4 fruit fly cellular contexts compared by ENCODE assay signal in the genomic region with DNA sequence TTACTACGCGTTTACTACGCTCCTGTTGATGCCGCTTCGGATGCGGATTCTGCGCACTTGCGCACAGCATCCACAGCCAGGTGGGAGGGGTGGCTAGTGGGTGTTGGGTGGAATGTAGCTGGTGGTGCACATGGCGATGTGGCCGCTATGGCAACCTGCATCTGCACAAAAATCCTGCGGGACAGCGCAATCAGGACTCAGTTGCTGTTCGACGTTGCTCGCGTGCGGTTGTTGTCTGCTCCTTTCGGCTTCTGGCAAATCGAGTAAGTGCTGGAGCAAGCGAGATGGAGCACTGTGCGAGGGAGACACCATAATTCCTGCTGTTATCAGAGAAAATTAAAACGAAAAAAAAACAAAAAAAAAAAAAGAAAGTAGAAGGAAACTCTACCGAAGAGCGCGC.
TF ChIP-seq lines count a peak whose summit lies in the region.

No protein-coding gene starts in this region.

- TF ChIP-seq CTCF in whole organism, embryonic (GFP tag; optimal IDR thresholded peaks at IDR 0.05; lab: Kevin White, UChicago), result no peak

TF ChIP-seq in whole organism, adult, 20 proteins besides CTCF, POLR2A, EP300 and RAD21:
- TF ChIP-seq Clk (GFP tag; optimal IDR thresholded peaks at IDR 0.05; lab: Kevin White, UChicago) (no peak), pad (GFP tag; optimal IDR thresholded peaks at IDR 0.05; lab: Kevin White, UChicago) (no peak), Mnt (GFP tag; optimal IDR thresholded peaks at IDR 0.05; lab: Kevin White, UChicago) (peak; percentile 29), CG7101 (tag; optimal IDR thresholded peaks at IDR 0.05; lab: Kevin White, UChicago) (no peak), cic (GFP tag; optimal IDR thresholded peaks at IDR 0.05; lab: Kevin White, UChicago) (peak; percentile 55), CG7045 (GFP tag; optimal IDR thresholded peaks at IDR 0.05; lab: Kevin White, UChicago) (peak; percentile 29), toe (GFP tag; optimal IDR thresholded peaks at IDR 0.05; lab: Kevin White, UChicago) (peak; percentile 23)

TF ChIP-seq in whole organism, embryonic, 481 proteins besides CTCF, POLR2A, EP300 and RAD21 (continues in another document):
- 0 out of 3 replicates have a peak, but pooled peaks have one; percentile 52 for TF ChIP-seq CG11456 (GFP tag; IDR thresholded peaks at IDR 0.05; lab: Robert Waterston, UW)
- TF ChIP-seq CHES-1-like (GFP tag; optimal IDR thresholded peaks at IDR 0.05; lab: Kevin White, UChicago), result no peak
- TF ChIP-seq Myb (GFP tag; optimal IDR thresholded peaks at IDR 0.05; lab: Kevin White, UChicago), result no peak
- no peak for TF ChIP-seq Nf-YC (tag; optimal IDR thresholded peaks at IDR 0.05; lab: Kevin White, UChicago)
- TF ChIP-seq scrt (GFP tag; optimal IDR thresholded peaks at IDR 0.05; lab: Kevin White, UChicago), result peak; percentile 6
- no peak for TF ChIP-seq crc (GFP tag; optimal IDR thresholded peaks at IDR 0.05; lab: Kevin White, UChicago)
- TF ChIP-seq amos (GFP tag; IDR thresholded peaks at IDR 0.05; lab: Robert Waterston, UW; ENCODE audit: partially characterized antibody), result no peak; the same call in 1 of the 2 replicates
- TF ChIP-seq CG17359 (tag; optimal IDR thresholded peaks at IDR 0.05; lab: Kevin White, UChicago), result no peak
- TF ChIP-seq CG1832 (GFP tag; optimal IDR thresholded peaks at IDR 0.05; lab: Kevin White, UChicago), result no peak
- TF ChIP-seq ewg (GFP tag; optimal IDR thresholded peaks at IDR 0.05; lab: Kevin White, UChicago), result peak; percentile 82
- no peak for TF ChIP-seq CG1603 (tag; optimal IDR thresholded peaks at IDR 0.05; lab: Kevin White, UChicago)
- peak; percentile 17; the same call in 1 of the 2 replicates for TF ChIP-seq Adf1 (GFP tag; IDR thresholded peaks at IDR 0.05; lab: Robert Waterston, UW)
- peak; percentile 1 for TF ChIP-seq lab (GFP tag; optimal IDR thresholded peaks at IDR 0.05; lab: Kevin White, UChicago)
- 0 out of 3 replicates have a peak, but pooled peaks have one; percentile 18 for TF ChIP-seq HLH4C (GFP tag; IDR thresholded peaks at IDR 0.05; lab: Robert Waterston, UW; ENCODE audit: partially characterized antibody)
- 0 out of 2 replicates have a peak, but pooled peaks have one; percentile 9 for TF ChIP-seq slbo (GFP tag; IDR thresholded peaks at IDR 0.05; lab: Robert Waterston, UW)
- TF ChIP-seq bab2 (GFP tag; optimal IDR thresholded peaks at IDR 0.05; lab: Kevin White, UChicago), result no peak
- TF ChIP-seq CG8281 (tag; optimal IDR thresholded peaks at IDR 0.05; lab: Kevin White, UChicago), result no peak
- TF ChIP-seq ci (GFP tag; IDR thresholded peaks at IDR 0.05; lab: Robert Waterston, UW), result no peak
- TF ChIP-seq kah (GFP tag; optimal IDR thresholded peaks at IDR 0.05; lab: Kevin White, UChicago), result no peak
- 0 out of 2 replicates have a peak, but pooled peaks have one; percentile 31 for TF ChIP-seq Dref (GFP tag; IDR thresholded peaks at IDR 0.05; lab: Robert Waterston, UW)
- no peak for TF ChIP-seq CG16779 (GFP tag; IDR thresholded peaks at IDR 0.05; lab: Robert Waterston, UW)
- TF ChIP-seq Deaf1 (tag; optimal IDR thresholded peaks at IDR 0.05; lab: Kevin White, UChicago), result peak; percentile 24
- TF ChIP-seq jumu (GFP tag; optimal IDR thresholded peaks at IDR 0.05; lab: Kevin White, UChicago), result no peak
- TF ChIP-seq cwo (GFP tag; optimal IDR thresholded peaks at IDR 0.05; lab: Kevin White, UChicago), result no peak
- peak; percentile 45; the same call in 1 of the 2 replicates for TF ChIP-seq Rfx (GFP tag; IDR thresholded peaks at IDR 0.05; lab: Robert Waterston, UW)

TF ChIP-seq in whole organism, prepupa, 60 proteins besides CTCF, POLR2A, EP300 and RAD21:
- peak; percentile 35; the same call in 1 of the 3 replicates for TF ChIP-seq CG6163 (GFP tag; IDR thresholded peaks at IDR 0.05; lab: Robert Waterston, UW)
- TF ChIP-seq CG6854 (GFP tag; optimal IDR thresholded peaks at IDR 0.05; lab: Kevin White, UChicago), result no peak
- no peak for TF ChIP-seq CG3032 (tag; optimal IDR thresholded peaks at IDR 0.05; lab: Kevin White, UChicago)
- peak; percentile 41 for TF ChIP-seq CG7368 (GFP tag; optimal IDR thresholded peaks at IDR 0.05; lab: Kevin White, UChicago)
- no peak for TF ChIP-seq OdsH (GFP tag; optimal IDR thresholded peaks at IDR 0.05; lab: Kevin White, UChicago)
- TF ChIP-seq Eip78C (GFP tag; lab: Kevin White, UChicago), result peak; percentile 39
- peak in 1 of 2 experiments; percentile 21 for TF ChIP-seq ss (GFP tag; optimal IDR thresholded peaks at IDR 0.05; lab: Kevin White, UChicago)
- peak; percentile 63; the same call in 1 of the 3 replicates for TF ChIP-seq eg (GFP tag; IDR thresholded peaks at IDR 0.05; lab: Robert Waterston, UW)
- TF ChIP-seq CG6808 (GFP tag; optimal IDR thresholded peaks at IDR 0.05; lab: Kevin White, UChicago), result peak; percentile 23

TF ChIP-seq in whole organism, pupa, 21 proteins besides CTCF, POLR2A, EP300 and RAD21:
- 0 out of 2 replicates have a peak, but pooled peaks have one; percentile 18 for TF ChIP-seq Ets98B (GFP tag; IDR thresholded peaks at IDR 0.05; lab: Robert Waterston, UW)
- 0 out of 2 replicates have a peak, but pooled peaks have one; percentile 39 for TF ChIP-seq CG32121 (GFP tag; IDR thresholded peaks at IDR 0.05; lab: Robert Waterston, UW)
- TF ChIP-seq Pif1B (GFP tag; optimal IDR thresholded peaks at IDR 0.05; lab: Kevin White, UChicago), result no peak
- 0 out of 2 replicates have a peak, but pooled peaks have one; percentile 45 for TF ChIP-seq CG12605 (GFP tag; IDR thresholded peaks at IDR 0.05; lab: Robert Waterston, UW)
TF ChIP-seq in whole organism, pupa: peak in this region for 3.
